Fruit fly (Drosophila melanogaster) whole organism, wandering third instar larva: ENCODE data around the gene CG7992.

Experiments
- Abd-B ChIP-seq: fragments of >200 bp; optimal IDR thresholded peaks from 2 replicates; lab custom pipeline; 2017; ENCODE audit warnings: missing biosample characterization, missing genetic modification characterization
- CG32264 ChIP-seq: fragments of 200-800 bp; sonication (Bioruptor generic); optimal IDR thresholded peaks from 2 replicates; lab custom pipeline; 2016; ENCODE audit warnings: missing biosample characterization, missing genetic modification characterization
- CG9705 ChIP-seq: fragments of 200-800 bp; sonication (Bioruptor generic); optimal IDR thresholded peaks from 2 replicates; lab custom pipeline; 2018; ENCODE audit warnings: missing biosample characterization, mild to moderate bottlenecking, missing genetic modification characterization
- CrebA ChIP-seq: fragments of 200-800 bp; sonication (Bioruptor generic); optimal IDR thresholded peaks from 2 replicates; lab custom pipeline; 2016; ENCODE audit warnings: missing biosample characterization, mild to moderate bottlenecking, missing genetic modification characterization, borderline replicate concordance
- HLH106 ChIP-seq: fragments of 200-800 bp; optimal IDR thresholded peaks from 3 replicates; lab custom pipeline; 2019; ENCODE audit warnings: missing biosample characterization, mild to moderate bottlenecking, missing genetic modification characterization, moderate library complexity
- Hnf4 ChIP-seq: fragments of 200-800 bp; sonication (Bioruptor generic); optimal IDR thresholded peaks from 2 replicates; lab custom pipeline; 2016; ENCODE audit warnings: missing biosample characterization, mild to moderate bottlenecking, missing genetic modification characterization
- Hr78 ChIP-seq: fragments of >200 bp; optimal IDR thresholded peaks from 2 replicates; lab custom pipeline; 2017; ENCODE audit warnings: missing biosample characterization, missing genetic modification characterization
- Hr83 ChIP-seq: fragments of 200-300 bp; sonication (Bioruptor generic); optimal IDR thresholded peaks from 2 replicates; lab custom pipeline; 2016; ENCODE audit warnings: missing biosample characterization, mild to moderate bottlenecking, missing genetic modification characterization, moderate library complexity; ENCODE audit not compliant: poor library complexity, severe bottlenecking
- Jra ChIP-seq: sonication (Bioruptor generic); optimal IDR thresholded peaks from 2 replicates; lab custom pipeline; 2016; ENCODE audit warnings: missing biosample characterization, missing genetic modification characterization
- Myc ChIP-seq: fragments of >200 bp; optimal IDR thresholded peaks from 2 replicates; lab custom pipeline; 2017
- N ChIP-seq: fragments of >200 bp; optimal IDR thresholded peaks from 2 replicates; lab custom pipeline; 2018; ENCODE audit warnings: missing biosample characterization, missing external identifiers, missing genetic modification characterization
- OdsH ChIP-seq: fragments of 200-800 bp; sonication (Bioruptor generic); optimal IDR thresholded peaks from 2 replicates; lab custom pipeline; 2016; ENCODE audit warnings: missing biosample characterization, mild to moderate bottlenecking, missing genetic modification characterization
- Rel ChIP-seq, 2 experiments: fragments of 200-800 bp; sonication (Bioruptor generic) in 1 of 2; optimal IDR thresholded peaks; 2 replicates in 1 of 2; 3 replicates in 1 of 2; lab custom pipeline; 2016 to 2019; ENCODE audit warnings: mild to moderate bottlenecking in 2 of 2, missing biosample characterization in 2 of 2, missing genetic modification characterization in 2 of 2, moderate library complexity in 1 of 2
- Sp1 ChIP-seq: fragments of 200-800 bp; sonication (Bioruptor generic); optimal IDR thresholded peaks from 3 replicates; lab custom pipeline; 2019; ENCODE audit warnings: missing biosample characterization, mild to moderate bottlenecking, missing genetic modification characterization, moderate library complexity
- Vsx2 ChIP-seq: fragments of 200-300, 225-300 bp; sonication (Bioruptor generic); optimal IDR thresholded peaks from 2 replicates; lab custom pipeline; 2018; ENCODE audit warnings: missing biosample characterization, missing genetic modification characterization; ENCODE audit not compliant: partially characterized antibody
- brk ChIP-seq: fragments of 200-800 bp; sonication (Bioruptor generic); optimal IDR thresholded peaks from 2 replicates; lab custom pipeline; 2016; ENCODE audit warnings: missing biosample characterization, mild to moderate bottlenecking, missing genetic modification characterization
- dl ChIP-seq, 2 experiments: fragments of 175-275, 200-275 bp in 1 of 2; fragments of 200-275 bp in 1 of 2; sonication (Bioruptor generic); optimal IDR thresholded peaks; lab custom pipeline; 2018; ENCODE audit warnings: mild to moderate bottlenecking in 2 of 2, missing biosample characterization in 2 of 2, missing genetic modification characterization in 2 of 2, moderate library complexity in 2 of 2; ENCODE audit not compliant: partially characterized antibody in 2 of 2, insufficient read depth in 1 of 2
- dsf ChIP-seq: sonication (Bioruptor generic); optimal IDR thresholded peaks from 2 replicates; lab custom pipeline; 2016; ENCODE audit warnings: missing biosample characterization, missing genetic modification characterization, borderline replicate concordance
- ey ChIP-seq: fragments of 200-800 bp; sonication (Bioruptor generic); optimal IDR thresholded peaks from 2 replicates; lab custom pipeline; 2016; ENCODE audit warnings: missing biosample characterization, missing genetic modification characterization
- foxo ChIP-seq, 2 experiments: fragments of 200-800 bp; sonication (Bioruptor generic); optimal IDR thresholded peaks; 2 replicates in 1 of 2; 3 replicates in 1 of 2; lab custom pipeline; 2016 to 2017; ENCODE audit warnings: missing biosample characterization in 2 of 2, missing genetic modification characterization in 2 of 2
- fru ChIP-seq: fragments of 200-800 bp; sonication (Bioruptor generic); optimal IDR thresholded peaks from 3 replicates; lab custom pipeline; 2016; ENCODE audit warnings: missing biosample characterization, mild to moderate bottlenecking, missing genetic modification characterization
- h ChIP-seq: fragments of 200-800 bp; sonication (Bioruptor generic); optimal IDR thresholded peaks from 3 replicates; lab custom pipeline; 2016; ENCODE audit warnings: missing biosample characterization, mild to moderate bottlenecking, missing genetic modification characterization
- rgr ChIP-seq: fragments of 200-800 bp; sonication (Bioruptor generic); optimal IDR thresholded peaks from 3 replicates; lab custom pipeline; 2016; ENCODE audit warnings: missing biosample characterization, mild to moderate bottlenecking, missing genetic modification characterization
- sv ChIP-seq: fragments of 200-800 bp; sonication (Bioruptor generic); optimal IDR thresholded peaks from 3 replicates; lab custom pipeline; 2016; ENCODE audit warnings: missing biosample characterization, missing genetic modification characterization
- tai ChIP-seq: sonication (Bioruptor generic); optimal IDR thresholded peaks from 2 replicates; lab custom pipeline; 2016; ENCODE audit warnings: missing biosample characterization, missing genetic modification characterization
- usp ChIP-seq: fragments of >200 bp; optimal IDR thresholded peaks from 2 replicates; lab custom pipeline; 2017; ENCODE audit warnings: missing biosample characterization, missing genetic modification characterization
- woc ChIP-seq: sonication (Bioruptor generic); optimal IDR thresholded peaks from 2 replicates; lab custom pipeline; 2016; ENCODE audit warnings: missing biosample characterization, mild to moderate bottlenecking, missing genetic modification characterization

CG7992 gene

DNA sequence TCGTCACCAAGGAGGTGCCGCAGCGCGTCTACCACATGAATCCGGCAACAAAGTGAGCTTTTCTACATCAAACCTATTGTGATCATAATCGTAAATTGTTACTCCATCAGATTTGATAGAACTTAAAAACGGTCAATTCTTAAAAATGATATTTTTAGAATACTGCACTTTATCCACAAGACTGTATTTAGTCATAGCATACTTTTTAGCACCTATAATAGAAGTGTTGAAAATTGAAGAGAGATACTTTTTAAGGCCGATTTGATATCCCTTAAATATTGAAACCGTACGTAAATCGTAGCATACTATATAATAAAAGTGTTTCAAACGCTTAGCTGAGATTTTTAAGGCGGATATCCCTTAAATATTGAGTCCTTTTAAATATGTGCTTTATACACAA is 3.1 kb upstream of the CG7992 start:
- TF ChIP-seq dsf (GFP tag; lab: Kevin White, UChicago), result no peak
- no peak for TF ChIP-seq usp (GFP tag; lab: Kevin White, UChicago)
- TF ChIP-seq CG9705, result no peak
- TF ChIP-seq rgr (GFP tag; lab: Kevin White, UChicago), result no peak
- no peak for TF ChIP-seq N (GFP tag; lab: Kevin White, UChicago)
- no peak for TF ChIP-seq h (GFP tag; lab: Kevin White, UChicago)
- TF ChIP-seq Hnf4, result no peak
- TF ChIP-seq Abd-B (GFP tag; lab: Kevin White, UChicago), result no peak
- no peak for TF ChIP-seq HLH106
- no peak for TF ChIP-seq OdsH (GFP tag; lab: Kevin White, UChicago)
- no peak for TF ChIP-seq CrebA (GFP tag; lab: Kevin White, UChicago)
- no peak for TF ChIP-seq tai
- TF ChIP-seq Jra (GFP tag; lab: Kevin White, UChicago), result no peak
- no peak for TF ChIP-seq Hr83 (GFP tag; lab: Kevin White, UChicago)
- no peak for TF ChIP-seq Vsx2 (GFP tag; lab: Kevin White, UChicago)
- no peak for TF ChIP-seq CG32264 (GFP tag; lab: Kevin White, UChicago)
- TF ChIP-seq, all 38 proteins: peak for 0

DNA sequence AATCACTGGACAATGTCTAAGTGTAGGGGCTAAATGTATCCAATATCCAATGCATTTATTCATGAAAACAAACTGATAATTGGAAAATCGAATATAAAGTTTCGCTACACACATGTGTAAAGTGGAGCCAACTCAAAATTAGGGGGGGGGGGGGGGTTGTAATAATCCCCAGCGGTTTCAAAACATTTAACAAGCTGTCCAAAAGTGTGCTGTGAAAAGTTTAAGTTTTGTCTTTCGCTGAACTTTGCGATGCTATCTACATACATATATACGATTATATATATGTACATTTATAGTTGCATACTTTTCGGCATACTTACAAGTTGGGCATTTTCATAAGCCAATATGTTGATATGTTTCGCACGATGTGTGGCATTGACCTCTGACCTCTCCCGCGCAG is 2.3 kb upstream of the CG7992 start:
- no peak for TF ChIP-seq h (GFP tag; lab: Kevin White, UChicago)
- TF ChIP-seq Sp1 (GFP tag; lab: Kevin White, UChicago), result no peak
- no peak for TF ChIP-seq HLH106
- TF ChIP-seq sv, result no peak
- TF ChIP-seq dl (GFP tag; optimal IDR thresholded peaks at IDR 0.05; lab: Kevin White, UChicago; ENCODE audit: insufficient read depth in 1 of 2, partially characterized antibody in 2 of 2), result no peak
- no peak for TF ChIP-seq Hnf4
- no peak for TF ChIP-seq Hr83 (GFP tag; lab: Kevin White, UChicago)
- no peak for TF ChIP-seq ey (GFP tag; lab: Kevin White, UChicago)

DNA sequence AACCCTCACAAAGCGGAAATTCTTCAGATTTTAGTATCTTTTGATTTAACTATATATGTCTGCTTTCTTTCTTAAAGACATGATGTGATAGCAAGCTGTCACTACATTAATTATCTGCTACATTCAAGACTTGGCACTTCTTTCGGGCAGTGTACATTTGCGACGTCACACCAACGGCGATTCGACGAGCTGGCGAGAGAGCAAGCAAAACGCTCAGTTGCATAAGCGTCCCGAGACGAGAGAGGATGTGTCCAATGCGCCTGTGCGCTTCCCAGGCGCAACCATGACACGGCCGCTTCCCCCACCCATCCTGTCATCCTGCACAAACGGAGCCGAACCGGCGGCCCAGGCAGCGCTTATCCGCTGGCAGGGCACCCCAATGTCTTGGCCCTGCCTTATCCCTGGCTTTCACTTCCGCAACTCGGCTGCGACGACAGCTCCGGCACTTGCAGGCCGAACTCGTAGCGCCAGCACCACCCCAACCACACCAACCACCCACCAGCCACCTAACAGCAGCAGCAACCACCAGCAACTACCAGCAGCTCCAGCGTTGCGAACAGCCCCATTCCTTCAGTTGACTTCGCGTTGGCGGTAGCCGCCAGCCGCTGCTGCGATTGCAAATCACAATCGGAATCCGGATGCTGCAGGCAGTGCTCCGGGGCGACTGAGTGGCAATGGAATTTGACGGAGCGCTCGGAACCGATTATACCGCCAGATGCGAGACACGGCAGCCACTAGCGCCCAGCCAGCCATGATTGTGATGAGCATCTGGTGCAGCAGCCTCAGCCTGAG is 1.6 kb upstream of the CG7992 start, which contains the start of gene Hs3st-B:
Gene Hs3st-B, plus strand, starts transcription at position 214 of the 792 bp plus-strand sequence.
- no peak for TF ChIP-seq Hnf4
- TF ChIP-seq h (GFP tag; lab: Kevin White, UChicago), result no peak
- TF ChIP-seq Hr78 (GFP tag; lab: Kevin White, UChicago), result no peak

DNA sequence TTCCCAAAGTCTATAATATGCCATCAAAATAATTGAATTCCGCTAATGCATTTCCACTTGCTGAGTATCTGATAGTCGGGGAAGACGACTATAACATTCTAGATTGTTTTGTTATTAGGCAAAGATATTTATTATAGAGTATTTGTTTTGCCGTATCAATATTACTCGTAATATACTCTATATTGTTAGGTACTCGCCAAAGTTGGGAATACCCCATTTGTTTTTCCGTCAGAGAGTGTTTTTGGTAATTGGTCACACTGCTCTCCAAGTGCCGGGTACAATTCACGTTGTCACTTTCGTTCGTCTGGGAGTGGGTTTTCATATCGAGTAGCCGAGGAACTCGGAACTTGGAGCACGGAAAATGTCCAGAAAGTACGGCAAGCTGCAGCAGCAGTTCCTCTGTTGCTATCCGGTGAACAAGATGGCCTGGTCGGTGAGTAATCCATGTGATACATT is 3.6 kb downstream of the CG7992 start, which contains the start of gene CG7889:
Gene CG7889, plus strand, starts transcription at position 253 of the 456 bp plus-strand sequence.
- TF ChIP-seq foxo (GFP tag; optimal IDR thresholded peaks at IDR 0.05; lab: Kevin White, UChicago) (peak in 1 of 2 experiments; percentile 49), h (GFP tag; lab: Kevin White, UChicago) (peak; percentile 44), Rel (GFP tag; optimal IDR thresholded peaks at IDR 0.05; lab: Kevin White, UChicago) (no peak), Rel (tag; optimal IDR thresholded peaks at IDR 0.05; lab: Kevin White, UChicago) (peak; percentile 78), fru (GFP tag; lab: Kevin White, UChicago) (peak; percentile 13), usp (GFP tag; lab: Kevin White, UChicago) (no peak), HLH106 (peak; percentile 51), Vsx2 (GFP tag; lab: Kevin White, UChicago) (no peak), rgr (GFP tag; lab: Kevin White, UChicago) (peak; percentile 17), Abd-B (GFP tag; lab: Kevin White, UChicago) (no peak), Myc (lab: Kevin White, UChicago) (peak; percentile 0), woc (GFP tag; lab: Kevin White, UChicago) (peak; percentile 38), brk (GFP tag; lab: Kevin White, UChicago) (no peak)

DNA sequence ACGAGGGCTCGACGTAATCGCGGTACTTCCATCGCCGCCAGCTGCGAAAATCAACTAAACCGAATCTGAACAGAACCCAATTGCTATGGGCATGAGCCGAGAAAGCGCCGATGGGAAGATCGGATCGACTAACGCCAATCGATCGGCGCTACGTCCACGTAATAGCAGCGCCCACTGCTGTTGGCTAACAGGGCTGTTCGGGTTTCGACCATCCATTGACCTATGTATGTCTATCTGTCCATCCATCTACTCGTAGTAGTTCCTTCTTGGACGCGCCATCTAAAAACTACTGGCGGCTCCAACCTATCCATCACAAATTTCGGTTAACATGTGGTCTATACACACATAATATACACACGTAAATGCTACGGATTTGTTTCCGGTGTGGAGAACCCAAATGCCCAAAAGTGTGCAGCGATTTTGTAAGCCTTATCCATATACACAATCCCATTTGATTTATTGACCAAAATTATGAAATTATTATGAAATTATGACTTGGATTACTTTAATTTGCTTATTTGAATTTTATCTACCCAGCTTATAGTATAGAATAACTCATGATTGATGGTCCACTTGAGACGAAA is 5.2 kb downstream of the CG7992 start, which contains the start of gene CG14196:
Gene CG14196, minus strand, starts transcription at position 51 of the 584 bp plus-strand sequence.
- TF ChIP-seq foxo (GFP tag; optimal IDR thresholded peaks at IDR 0.05; lab: Kevin White, UChicago) (peak in 1 of 2 experiments; percentile 1), tai (no peak)
